Worm (Caenorhabditis elegans): Measurements from ENCODE around the gene srx-36.

- TF ChIP-seq flt-1 (GFP tag; IDR thresholded peaks at IDR 0.05) (no peak), tab-1 (GFP tag; IDR thresholded peaks at IDR 0.05) (no peak), T22C8.4 (GFP tag; IDR thresholded peaks at IDR 0.05) (no peak), ztf-23 (GFP tag; IDR thresholded peaks at IDR 0.05) (no peak), cog-1 (tag; optimal IDR thresholded peaks at IDR 0.05) (no peak)
These were observed 9.5 kb upstream of the srx-36 start for ce11 chrV:7140368-7140767.
